Fruit fly (Drosophila melanogaster) Kc167 (cell line): ENCODE data around the gene CG13699.

ENCODE experiments used
- psq ChIP-seq: fragments of >200 bp; optimal IDR thresholded peaks from 2 replicates; lab custom pipeline; 2017; ENCODE audit warnings: missing external identifiers
- ttk ChIP-seq: sonication (Bioruptor generic); optimal IDR thresholded peaks from 2 replicates; lab custom pipeline; 2017; ENCODE audit warnings: missing external identifiers

DNA sequence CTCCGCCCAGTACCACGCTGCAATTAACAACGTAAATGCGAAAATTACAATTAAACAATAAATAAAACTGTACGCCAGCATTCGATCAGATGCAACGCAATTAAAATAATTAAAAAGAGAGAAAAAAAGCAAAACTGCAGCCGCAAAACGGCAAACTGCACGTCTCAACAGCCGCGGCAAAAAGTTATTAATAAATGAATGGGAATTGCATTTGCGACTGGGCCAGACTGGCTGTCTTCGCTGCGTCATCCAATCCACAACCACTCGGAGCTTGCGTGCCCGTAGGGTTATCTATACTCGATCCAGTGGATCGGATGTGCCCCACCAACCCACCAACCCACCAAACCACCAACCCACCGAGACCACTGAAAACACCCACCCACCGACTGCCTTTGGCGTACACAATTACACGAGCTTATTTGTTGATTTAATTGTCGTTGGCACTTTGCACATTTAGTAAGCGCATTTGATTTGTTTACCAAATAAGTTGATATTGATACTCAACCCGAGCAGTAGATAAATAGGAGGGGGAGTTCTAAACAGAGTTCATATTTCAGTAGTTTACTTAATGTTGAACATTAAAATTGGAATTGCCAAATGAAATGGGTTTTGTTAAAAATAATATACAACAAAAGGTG is 17.4 kb upstream of the CG13699 start:
- no peak for TF ChIP-seq psq (lab: Kevin White, UChicago)
- no peak for TF ChIP-seq ttk (lab: Kevin White, UChicago)
